Worm (Caenorhabditis elegans) whole organism, L3 larva: ENCODE measurements around the gene fbxa-220.

ENCODE experiments used
- R02D3.7 ChIP-seq: fragments of 150-350 bp; optimal IDR thresholded peaks from 2 replicates; lab custom pipeline; 2014; ENCODE audit warnings: missing biosample characterization, missing genetic modification characterization
- aly-2 ChIP-seq: fragments of 150-350 bp; optimal IDR thresholded peaks from 2 replicates; lab custom pipeline; 2014; ENCODE audit warnings: missing biosample characterization, missing genetic modification characterization
- ama-1 ChIP-seq: fragments of 150-350 bp; optimal IDR thresholded peaks from 2 replicates; lab custom pipeline; 2018
- ceh-28 ChIP-seq: fragments of 150-350 bp; optimal IDR thresholded peaks from 2 replicates; lab custom pipeline; 2014; ENCODE audit warnings: missing biosample characterization, missing genetic modification reagents, missing genetic modification characterization
- ceh-82 ChIP-seq: fragments of 150-350 bp; optimal IDR thresholded peaks from 2 replicates; lab custom pipeline; 2014; ENCODE audit warnings: missing biosample characterization, missing genetic modification characterization
- ceh-9 ChIP-seq: sonication (generic microtip); optimal IDR thresholded peaks from 2 replicates; lab custom pipeline; 2018; ENCODE audit warnings: missing biosample characterization, missing genetic modification characterization
- daf-12 ChIP-seq: fragments of 150-350 bp; optimal IDR thresholded peaks from 2 replicates; lab custom pipeline; 2014; ENCODE audit warnings: missing biosample characterization, missing genetic modification reagents, missing genetic modification characterization
- egl-5 ChIP-seq: fragments of 150-350 bp; optimal IDR thresholded peaks from 2 replicates; lab custom pipeline; 2017; ENCODE audit warnings: missing biosample characterization, missing genetic modification reagents, missing genetic modification characterization, inconsistent platforms
- elt-1 ChIP-seq: fragments of 150-350 bp; optimal IDR thresholded peaks from 2 replicates; lab custom pipeline; 2014; ENCODE audit warnings: missing biosample characterization, missing genetic modification characterization
- eor-1 ChIP-seq, 2 experiments: fragments of 150-350 bp; optimal IDR thresholded peaks; 2 replicates each; lab custom pipeline; 2014 to 2018; ENCODE audit warnings: missing biosample characterization in 2 of 2, missing genetic modification characterization in 2 of 2
- fkh-10 ChIP-seq: sonication (generic microtip); optimal IDR thresholded peaks from 2 replicates; lab custom pipeline; 2017; ENCODE audit warnings: missing biosample characterization, missing genetic modification reagents, missing genetic modification characterization
- fos-1 ChIP-seq: fragments of 150-350 bp; optimal IDR thresholded peaks from 2 replicates; lab custom pipeline; 2014; ENCODE audit warnings: missing biosample characterization, missing genetic modification characterization
- hmg-11 ChIP-seq: sonication (generic microtip); optimal IDR thresholded peaks from 2 replicates; lab custom pipeline; 2016; ENCODE audit warnings: missing genetic modification characterization, missing compliant biosample characterization
- jun-1 ChIP-seq: fragments of 150-350 bp; optimal IDR thresholded peaks from 2 replicates; lab custom pipeline; 2014; ENCODE audit warnings: missing biosample characterization, missing genetic modification reagents, missing genetic modification characterization
- lin-15B ChIP-seq: fragments of 150-350 bp; optimal IDR thresholded peaks from 2 replicates; lab custom pipeline; 2014; ENCODE audit warnings: missing biosample characterization, missing genetic modification characterization
- lin-39 ChIP-seq: fragments of 150-350 bp; optimal IDR thresholded peaks from 2 replicates; lab custom pipeline; 2018; ENCODE audit warnings: missing biosample characterization, missing genetic modification reagents, missing genetic modification characterization
- mml-1 ChIP-seq: fragments of 150-350 bp; sonication (generic microtip); optimal IDR thresholded peaks from 3 replicates; lab custom pipeline; 2014; ENCODE audit warnings: missing biosample characterization, missing genetic modification characterization
- nfya-1 ChIP-seq: sonication (generic microtip); optimal IDR thresholded peaks from 2 replicates; lab custom pipeline; 2017; ENCODE audit warnings: missing genetic modification characterization, mild to moderate bottlenecking, missing compliant biosample characterization, antibody characterized with exemption, moderate library complexity; ENCODE audit not compliant: insufficient read depth
- nhr-11 ChIP-seq: fragments of 150-350 bp; optimal IDR thresholded peaks from 2 replicates; lab custom pipeline; 2014; ENCODE audit warnings: missing biosample characterization, missing genetic modification characterization
- nhr-12 ChIP-seq: fragments of 150-350 bp; optimal IDR thresholded peaks from 2 replicates; lab custom pipeline; 2014; ENCODE audit warnings: missing biosample characterization, missing genetic modification characterization
- nhr-23 ChIP-seq: fragments of 150-350 bp; optimal IDR thresholded peaks from 2 replicates; lab custom pipeline; 2014; ENCODE audit warnings: missing biosample characterization, missing genetic modification reagents, missing genetic modification characterization
- nhr-237 ChIP-seq: fragments of 150-350 bp; optimal IDR thresholded peaks from 2 replicates; lab custom pipeline; 2014; ENCODE audit warnings: missing biosample characterization, missing genetic modification characterization
- nhr-28 ChIP-seq: fragments of 150-350 bp; optimal IDR thresholded peaks from 2 replicates; lab custom pipeline; 2014; ENCODE audit warnings: missing biosample characterization, missing genetic modification characterization
- pha-4 ChIP-seq: fragments of 150-350 bp; optimal IDR thresholded peaks from 2 replicates; lab custom pipeline; 2014; ENCODE audit warnings: missing biosample characterization, missing genetic modification reagents, missing genetic modification characterization
- pqm-1 ChIP-seq: fragments of 150-350 bp; optimal IDR thresholded peaks from 2 replicates; lab custom pipeline; 2017; ENCODE audit warnings: missing biosample characterization, missing genetic modification characterization, inconsistent platforms
- sea-2 ChIP-seq: fragments of 150-350 bp; sonication (generic microtip); optimal IDR thresholded peaks from 4 replicates; lab custom pipeline; 2014; ENCODE audit warnings: missing biosample characterization, missing genetic modification reagents, missing genetic modification characterization
- skn-1 ChIP-seq: fragments of 150-350 bp; optimal IDR thresholded peaks from 2 replicates; lab custom pipeline; 2014; ENCODE audit warnings: missing biosample characterization, missing genetic modification characterization
- snpc-4 ChIP-seq: fragments of 150-350 bp; optimal IDR thresholded peaks from 2 replicates; lab custom pipeline; 2014; ENCODE audit warnings: missing biosample characterization, missing genetic modification characterization
- tbx-2 ChIP-seq: sonication (generic microtip); optimal IDR thresholded peaks from 2 replicates; lab custom pipeline; 2016; ENCODE audit warnings: mild to moderate bottlenecking, missing genetic modification characterization, missing compliant biosample characterization
- unc-39 ChIP-seq: sonication (generic microtip); optimal IDR thresholded peaks from 4 replicates; lab custom pipeline; 2017; ENCODE audit warnings: missing biosample characterization, missing genetic modification characterization
- unc-62 ChIP-seq: fragments of 150-350 bp; sonication (generic microtip); optimal IDR thresholded peaks from 4 replicates; lab custom pipeline; 2014; ENCODE audit warnings: missing biosample characterization, missing genetic modification reagents, missing genetic modification characterization
- ztf-11 ChIP-seq: fragments of 150-350 bp; optimal IDR thresholded peaks from 2 replicates; lab custom pipeline; 2014; ENCODE audit warnings: missing biosample characterization, missing genetic modification characterization
- ztf-4 ChIP-seq: fragments of 150-350 bp; optimal IDR thresholded peaks from 2 replicates; lab custom pipeline; 2014; ENCODE audit warnings: missing biosample characterization, missing genetic modification characterization

fbxa-220 gene

DNA sequence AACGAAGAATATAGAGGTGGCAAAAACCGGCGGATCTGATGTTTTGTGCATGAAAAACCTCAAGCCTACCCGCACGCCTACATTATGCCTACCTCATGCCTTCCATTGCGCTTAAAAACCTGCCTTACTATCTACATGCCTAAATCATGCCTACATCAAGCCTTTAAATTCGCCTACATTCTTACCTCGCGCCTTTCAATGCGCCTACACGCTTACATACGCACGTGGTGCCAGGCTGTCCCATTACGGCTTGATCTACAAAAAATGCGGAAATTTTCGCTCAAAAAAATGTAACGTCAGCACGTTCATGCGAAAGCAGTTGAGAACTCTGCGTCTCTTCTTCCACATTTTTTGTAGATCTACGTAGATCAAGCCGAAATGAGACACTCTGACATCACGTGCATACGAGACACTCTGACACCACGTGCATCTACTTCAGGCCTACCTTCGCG lies at the start of gene fbxa-220:
fbxa-220 (minus strand) TSS at position 51 of the 452 bp plus-strand sequence.
- TF ChIP-seq mml-1: no peak
- TF ChIP-seq, all 47 proteins: peak for 0

DNA sequence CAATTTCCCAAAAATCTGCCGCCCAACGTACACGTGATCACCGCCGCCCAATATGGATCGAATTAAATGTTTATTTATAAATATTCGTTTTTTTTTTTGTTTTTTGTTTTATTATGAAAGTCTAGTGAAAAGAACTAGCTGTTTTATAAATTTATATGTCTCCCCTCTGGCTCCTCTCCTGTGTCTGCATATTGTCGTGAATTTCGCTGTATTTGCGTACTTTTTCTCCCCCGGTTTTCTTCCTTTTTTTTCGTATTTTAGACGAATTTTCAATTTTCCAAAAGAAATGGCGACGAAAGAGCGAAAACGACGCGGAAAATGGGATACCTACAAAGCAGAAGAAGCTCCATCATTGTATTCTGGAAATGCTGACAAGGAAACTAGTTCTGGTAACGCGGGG lies 42.4 kb upstream of the fbxa-220 start, which contains the start of gene xpb-1:
xpb-1 (plus strand) TSS at position 262 of the 400 bp plus-strand sequence.
- TF ChIP-seq nfya-1: peak; percentile 20
- TF ChIP-seq hmg-11 (tag; lab: Kevin White, UChicago): peak; percentile 29
- peak; percentile 44 for TF ChIP-seq lin-15B (tag; lab: Kevin White, UChicago)
- no peak for TF ChIP-seq sea-2
- TF ChIP-seq pha-4 (tag; lab: Kevin White, UChicago): peak; percentile 13
- no peak for TF ChIP-seq mml-1
- TF ChIP-seq nhr-23 (tag; lab: Kevin White, UChicago): peak; percentile 7
- TF ChIP-seq pqm-1: no peak
- TF ChIP-seq, all 47 proteins: peak for 5

DNA sequence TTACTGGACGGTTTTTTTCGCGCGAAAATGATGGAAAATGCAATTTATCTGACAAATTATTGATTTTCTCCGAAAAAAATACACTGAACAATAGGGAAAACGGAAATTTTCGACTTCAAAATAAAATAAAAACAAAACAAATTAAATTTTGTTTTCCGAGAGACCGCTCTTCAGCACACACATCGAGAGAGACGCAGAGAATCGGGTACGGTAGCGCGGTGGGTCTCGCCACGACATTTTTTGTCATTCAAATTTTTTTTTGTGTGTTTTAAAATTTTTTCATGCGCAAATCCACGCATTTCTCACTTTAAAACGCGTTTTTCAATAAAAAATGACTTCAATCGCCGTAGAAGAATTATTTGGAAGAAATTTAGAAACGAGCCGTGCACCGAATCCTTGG lies 40.1 kb upstream of the fbxa-220 start:
- TF ChIP-seq ama-1 (lab: Kevin White, UChicago) (no peak), nhr-11 (tag; lab: Kevin White, UChicago) (no peak), R02D3.7 (tag; lab: Kevin White, UChicago) (no peak), snpc-4 (tag; lab: Kevin White, UChicago) (no peak), jun-1 (tag; lab: Kevin White, UChicago) (no peak), tbx-2 (tag; lab: Kevin White, UChicago) (no peak), mml-1 (no peak)

DNA sequence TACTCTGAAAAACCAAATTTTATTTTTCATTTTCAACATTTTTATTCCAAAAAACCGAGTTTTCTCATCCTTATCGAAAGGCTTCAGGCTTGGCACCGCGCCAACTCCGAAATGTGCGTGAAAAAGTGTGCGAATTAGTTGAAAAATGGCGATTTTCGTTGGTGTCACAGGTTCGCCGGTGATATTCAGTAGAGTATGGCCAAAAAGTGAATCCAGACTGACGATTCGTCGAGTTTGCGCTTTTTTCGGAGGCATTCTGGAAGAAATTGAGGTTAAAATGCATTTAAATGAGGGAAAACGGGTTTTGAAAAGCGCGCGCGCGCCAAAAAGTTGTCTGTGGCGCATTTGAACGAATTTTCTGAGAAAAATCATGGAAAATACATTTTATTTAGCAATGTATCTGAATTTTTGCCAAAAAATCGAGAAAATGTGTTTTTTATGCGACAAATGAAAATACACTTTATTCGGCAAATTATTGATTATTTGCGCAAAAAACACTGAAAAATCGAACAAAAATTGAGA lies 39.6 kb upstream of the fbxa-220 start, which contains the start of the genes Y66D12A.16 and such-1:
Y66D12A.16 (plus strand) TSS at position 51 of the 522 bp plus-strand sequence.
such-1 (minus strand) TSS at position 256 of the 522 bp plus-strand sequence.
- no peak for TF ChIP-seq nhr-23 (tag; lab: Kevin White, UChicago)
- no peak for TF ChIP-seq lin-15B (tag; lab: Kevin White, UChicago)
- no peak for TF ChIP-seq nhr-12
- no peak for TF ChIP-seq hmg-11 (tag; lab: Kevin White, UChicago)
- TF ChIP-seq ztf-4 (tag; lab: Kevin White, UChicago): no peak
- TF ChIP-seq skn-1 (tag; lab: Kevin White, UChicago): no peak
- no peak for TF ChIP-seq egl-5 (tag; lab: Kevin White, UChicago)
- TF ChIP-seq unc-39 (tag; lab: Kevin White, UChicago): no peak
- TF ChIP-seq fkh-10 (GFP tag; lab: Kevin White, UChicago): no peak
- no peak for TF ChIP-seq eor-1 (tag; optimal IDR thresholded peaks at IDR 0.05; lab: Kevin White, UChicago)
- no peak for TF ChIP-seq pqm-1
- TF ChIP-seq daf-12: no peak
- TF ChIP-seq tbx-2 (tag; lab: Kevin White, UChicago): no peak
- no peak for TF ChIP-seq nhr-28 (tag; lab: Kevin White, UChicago)
- TF ChIP-seq, all 47 proteins: peak for 0

DNA sequence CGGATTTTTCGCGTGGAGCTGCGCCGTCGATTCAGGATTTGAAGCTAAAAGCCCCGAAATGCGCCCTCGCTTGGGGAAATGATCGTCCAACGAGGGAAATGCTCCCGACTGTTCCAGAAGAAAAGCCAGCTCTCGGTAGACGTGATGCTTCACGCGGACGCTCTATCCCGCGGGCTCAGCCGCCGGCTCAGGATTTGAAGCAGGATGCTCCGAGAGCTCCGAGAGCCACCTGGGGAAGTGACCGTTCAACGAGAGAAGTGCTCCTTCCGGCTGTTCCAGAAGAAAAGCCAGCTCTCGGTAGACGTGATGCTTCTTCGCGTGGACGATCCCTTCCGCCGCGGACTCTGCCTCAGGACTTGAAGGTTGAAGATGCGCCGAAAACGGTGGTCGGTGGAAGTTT lies 26.8 kb upstream of the fbxa-220 start:
- TF ChIP-seq ceh-82 (tag; lab: Kevin White, UChicago) (no peak), nhr-237 (no peak), ama-1 (lab: Kevin White, UChicago) (no peak), unc-62 (no peak), daf-12 (no peak), lin-39 (tag; lab: Kevin White, UChicago) (no peak), sea-2 (no peak), hmg-11 (tag; lab: Kevin White, UChicago) (no peak), nhr-11 (tag; lab: Kevin White, UChicago) (no peak), fos-1 (tag; lab: Kevin White, UChicago) (no peak), nfya-1 (no peak), ceh-28 (tag; lab: Kevin White, UChicago) (no peak), elt-1 (no peak), pha-4 (tag; lab: Kevin White, UChicago) (no peak), pqm-1 (no peak), snpc-4 (tag; lab: Kevin White, UChicago) (no peak)

DNA sequence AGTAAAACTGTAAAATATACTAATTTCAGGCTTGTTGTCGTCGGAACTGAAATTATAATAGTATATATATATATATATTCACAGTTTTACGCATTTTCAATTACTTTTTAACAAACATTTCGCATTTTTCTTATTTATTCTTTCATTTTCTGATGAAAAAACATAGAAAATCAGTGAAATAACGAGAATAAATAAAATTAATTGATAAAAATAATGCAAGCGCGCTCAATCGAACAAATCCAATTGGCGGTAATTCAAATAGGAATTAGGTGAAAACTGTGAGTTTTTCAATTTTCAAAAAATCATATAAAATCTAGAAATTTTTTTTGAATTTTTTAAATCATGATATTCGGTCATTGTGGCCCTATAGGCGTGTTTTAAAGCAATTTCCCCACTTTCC lies 26.1 kb upstream of the fbxa-220 start:
- TF ChIP-seq ceh-82 (tag; lab: Kevin White, UChicago): no peak
- TF ChIP-seq lin-39 (tag; lab: Kevin White, UChicago): no peak
- TF ChIP-seq ztf-11 (tag; lab: Kevin White, UChicago): no peak
- TF ChIP-seq eor-1 (tag; optimal IDR thresholded peaks at IDR 0.05; lab: Kevin White, UChicago): no peak
- TF ChIP-seq ceh-9 (tag; lab: Kevin White, UChicago): no peak
- TF ChIP-seq elt-1: no peak
- TF ChIP-seq aly-2 (tag; lab: Kevin White, UChicago): no peak
- TF ChIP-seq R02D3.7 (tag; lab: Kevin White, UChicago): no peak
- no peak for TF ChIP-seq nhr-12
